Fruit fly (Drosophila melanogaster): ENCODE data around the gene Mst36Fa.

The Mst36Fa gene

DNA sequence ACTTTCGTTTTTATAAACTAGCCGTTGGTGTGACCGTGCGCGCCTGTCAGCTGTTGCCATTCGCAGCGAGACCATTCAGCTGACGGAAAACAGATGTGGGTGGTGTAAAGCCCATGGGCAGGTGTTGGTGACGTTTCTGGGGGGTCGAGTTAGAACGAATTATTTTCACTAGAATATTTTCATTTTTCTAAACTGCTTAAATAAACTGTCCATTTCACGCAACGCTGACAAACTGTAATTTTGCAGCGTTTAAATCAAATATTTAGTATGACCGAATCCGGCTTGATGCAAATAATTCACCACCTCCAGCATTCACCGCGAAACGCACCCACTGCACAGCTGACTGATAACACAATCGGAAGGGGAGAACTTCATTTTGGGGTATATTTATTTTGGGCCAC lies 18.6 kb upstream of the Mst36Fa start, which contains the start of the genes CG10383 and CG10338 (continued):
- peak; percentile 79 for TF ChIP-seq CG12942 (GFP tag; optimal IDR thresholded peaks at IDR 0.05)
- TF ChIP-seq zfh2 (GFP tag; optimal IDR thresholded peaks at IDR 0.05) = peak; percentile 95
- peak; percentile 99 for TF ChIP-seq Med (GFP tag)
- TF ChIP-seq lmd (GFP tag; IDR thresholded peaks at IDR 0.05) = peak; percentile 89
- peak; percentile 83 for TF ChIP-seq sug (tag; optimal IDR thresholded peaks at IDR 0.05)
- TF ChIP-seq ERR (GFP tag; optimal IDR thresholded peaks at IDR 0.05) = peak; percentile 91
- TF ChIP-seq fd96Cb (tag; optimal IDR thresholded peaks at IDR 0.05) = peak; percentile 70
- peak; percentile 90 for TF ChIP-seq ind (GFP tag; optimal IDR thresholded peaks at IDR 0.05)
- TF ChIP-seq CG8944 (GFP tag; optimal IDR thresholded peaks at IDR 0.05) = peak; percentile 91
- TF ChIP-seq dmrt99B (tag; optimal IDR thresholded peaks at IDR 0.05) = peak; percentile 72
- TF ChIP-seq her (GFP tag; optimal IDR thresholded peaks at IDR 0.05) = peak; percentile 89
- TF ChIP-seq lov (optimal IDR thresholded peaks at IDR 0.05) = no peak
- peak; percentile 82 for TF ChIP-seq lov (GFP tag; IDR thresholded peaks at IDR 0.05)
- TF ChIP-seq CG10431 (GFP tag; optimal IDR thresholded peaks at IDR 0.05) = no peak
- TF ChIP-seq CG13123 (GFP tag; optimal IDR thresholded peaks at IDR 0.05) = peak; percentile 71
- TF ChIP-seq CG17912 (GFP tag; optimal IDR thresholded peaks at IDR 0.05) = no peak
- TF ChIP-seq wek (GFP tag; optimal IDR thresholded peaks at IDR 0.05) = peak; percentile 13
- TF ChIP-seq CG9609 (GFP tag; optimal IDR thresholded peaks at IDR 0.05) = peak; percentile 95
- peak; percentile 62 for TF ChIP-seq Dek (tag; optimal IDR thresholded peaks at IDR 0.05)
- peak; percentile 86 for TF ChIP-seq tx (GFP tag; optimal IDR thresholded peaks at IDR 0.05)
- peak; percentile 94 for TF ChIP-seq CG34422 (GFP tag; IDR thresholded peaks at IDR 0.05)
- peak; percentile 80 for TF ChIP-seq Abd-B (GFP tag; optimal IDR thresholded peaks at IDR 0.05)
- peak; percentile 65 for TF ChIP-seq BtbVII (GFP tag; optimal IDR thresholded peaks at IDR 0.05)
- TF ChIP-seq GATAe (GFP tag; conservative IDR thresholded peaks at IDR 0.05) = peak; percentile 83
- TF ChIP-seq CG15011 (GFP tag; optimal IDR thresholded peaks at IDR 0.05) = peak; percentile 43
- peak; percentile 44; the same call in 2 of the 3 replicates for TF ChIP-seq HLH4C (GFP tag; IDR thresholded peaks at IDR 0.05; ENCODE audit: partially characterized antibody)
- TF ChIP-seq Hmr (GFP tag; optimal IDR thresholded peaks at IDR 0.05) = peak; percentile 90
- peak; percentile 68 for TF ChIP-seq CG6254 (GFP tag; optimal IDR thresholded peaks at IDR 0.05)
- peak; percentile 84 for TF ChIP-seq wdn (GFP tag; IDR thresholded peaks at IDR 0.05)
- TF ChIP-seq CG30431 (GFP tag; optimal IDR thresholded peaks at IDR 0.05) = peak; percentile 72
- peak; percentile 72 for TF ChIP-seq Fer3 (tag; optimal IDR thresholded peaks at IDR 0.05)
- no peak for TF ChIP-seq Opbp (GFP tag; IDR thresholded peaks at IDR 0.05; ENCODE audit: partially characterized antibody)
- TF ChIP-seq CG5180 (GFP tag; optimal IDR thresholded peaks at IDR 0.05) = peak; percentile 25
- TF ChIP-seq CG1024 (GFP tag; IDR thresholded peaks at IDR 0.05) = peak; percentile 83
- TF ChIP-seq CG4328 (GFP tag; optimal IDR thresholded peaks at IDR 0.05) = peak; percentile 61
- peak; percentile 72 for TF ChIP-seq ATbp (GFP tag; optimal IDR thresholded peaks at IDR 0.05)
- peak; percentile 26 for TF ChIP-seq kni (GFP tag; optimal IDR thresholded peaks at IDR 0.05)
- peak; percentile 91 for TF ChIP-seq Dip3 (GFP tag; optimal IDR thresholded peaks at IDR 0.05)
- peak; percentile 89 for TF ChIP-seq CG10366 (GFP tag; IDR thresholded peaks at IDR 0.05)
- peak; percentile 68 for TF ChIP-seq CG13894 (tag; optimal IDR thresholded peaks at IDR 0.05)
- TF ChIP-seq CG18011 (GFP tag; optimal IDR thresholded peaks at IDR 0.05) = peak; percentile 78
- TF ChIP-seq Atf6 (GFP tag; IDR thresholded peaks at IDR 0.05) = peak; percentile 88
- peak; percentile 94 for TF ChIP-seq klu (GFP tag; IDR thresholded peaks at IDR 0.05)
- TF ChIP-seq ara (GFP tag; IDR thresholded peaks at IDR 0.05) = peak; percentile 81
- TF ChIP-seq prd (optimal IDR thresholded peaks at IDR 0.05) = no peak
- peak; percentile 94 for TF ChIP-seq prd (GFP tag; IDR thresholded peaks at IDR 0.05)
- peak; percentile 72 for TF ChIP-seq ewg (GFP tag; optimal IDR thresholded peaks at IDR 0.05)
- TF ChIP-seq HHEX (GFP tag; optimal IDR thresholded peaks at IDR 0.05) = peak; percentile 65
- TF ChIP-seq Elba2 (GFP tag; optimal IDR thresholded peaks at IDR 0.05) = peak; percentile 48
- peak in 1 of 3 experiments; percentile 75 for TF ChIP-seq Stat92E (GFP tag; optimal IDR thresholded peaks at IDR 0.05)

All from whole organism, embryonic.